Fruit fly (Drosophila melanogaster): Measurements from ENCODE around the gene Sap-r.
A peak's percentile ranks its signal among the peaks of the same experiment; 100 is the strongest.

Sap-r gene

dm6 chr3R:30876136-30876683 lies 12.7 kb downstream of the Sap-r start, which contains the start of gene CG15546 (continued):
- TF ChIP-seq CG6854 (GFP tag; optimal IDR thresholded peaks at IDR 0.05) (no peak), CG9139 (GFP tag; optimal IDR thresholded peaks at IDR 0.05) (no peak), Eip93F (GFP tag; optimal IDR thresholded peaks at IDR 0.05) (no peak), fkh (GFP tag; optimal IDR thresholded peaks at IDR 0.05) (no peak), Eip78C (GFP tag) (peak; percentile 44), CG34406 (GFP tag; optimal IDR thresholded peaks at IDR 0.05) (no peak), Hr4 (GFP tag; optimal IDR thresholded peaks at IDR 0.05) (no peak), CG6163 (GFP tag; IDR thresholded peaks at IDR 0.05) (peak; percentile 71; the same call in 2 of the 3 replicates), pdm3 (GFP tag; optimal IDR thresholded peaks at IDR 0.05) (peak; percentile 26), Lpt (GFP tag; optimal IDR thresholded peaks at IDR 0.05) (no peak), lz (GFP tag; optimal IDR thresholded peaks at IDR 0.05) (peak; percentile 0), CG8119 (GFP tag; IDR thresholded peaks at IDR 0.05) (peak; percentile 53), CG3919 (GFP tag; optimal IDR thresholded peaks at IDR 0.05) (peak; percentile 2), CG7368 (GFP tag; optimal IDR thresholded peaks at IDR 0.05) (no peak), Sox15 (GFP tag; optimal IDR thresholded peaks at IDR 0.05) (no peak), Ets96B (tag; optimal IDR thresholded peaks at IDR 0.05) (no peak), CG11902 (GFP tag; optimal IDR thresholded peaks at IDR 0.05) (no peak), topi (GFP tag; optimal IDR thresholded peaks at IDR 0.05) (peak; percentile 21), CG6792 (GFP tag; optimal IDR thresholded peaks at IDR 0.05) (no peak), CG8319 (GFP tag; optimal IDR thresholded peaks at IDR 0.05) (no peak), CG10631 (GFP tag; optimal IDR thresholded peaks at IDR 0.05) (no peak), svp (GFP tag) (peak; percentile 34), esn (GFP tag; optimal IDR thresholded peaks at IDR 0.05) (peak; percentile 2), CG1621 (tag; optimal IDR thresholded peaks at IDR 0.05) (no peak), Met (GFP tag; optimal IDR thresholded peaks at IDR 0.05) (no peak), CG4318 (GFP tag; optimal IDR thresholded peaks at IDR 0.05) (no peak), CG6276 (GFP tag; optimal IDR thresholded peaks at IDR 0.05) (no peak), CG3032 (tag; optimal IDR thresholded peaks at IDR 0.05) (no peak), OdsH (GFP tag; optimal IDR thresholded peaks at IDR 0.05) (peak; percentile 24), CG31627 (GFP tag; optimal IDR thresholded peaks at IDR 0.05) (peak; percentile 37)

- TF ChIP-seq Sox15 (GFP tag; optimal IDR thresholded peaks at IDR 0.05) (no peak), Hr4 (GFP tag; optimal IDR thresholded peaks at IDR 0.05) (peak; percentile 55), CG4318 (GFP tag; optimal IDR thresholded peaks at IDR 0.05) (no peak), CG15336 (GFP tag; IDR thresholded peaks at IDR 0.05) (0 out of 2 replicates have a peak, but pooled peaks have one; percentile 34), CG8632 (GFP tag; optimal IDR thresholded peaks at IDR 0.05) (no peak), CG3919 (GFP tag; optimal IDR thresholded peaks at IDR 0.05) (peak; percentile 49), pdm3 (GFP tag; optimal IDR thresholded peaks at IDR 0.05) (peak; percentile 13), Smox (GFP tag; optimal IDR thresholded peaks at IDR 0.05) (no peak), spab (GFP tag; optimal IDR thresholded peaks at IDR 0.05) (no peak), CG1621 (tag; optimal IDR thresholded peaks at IDR 0.05) (no peak), CG11762 (GFP tag; optimal IDR thresholded peaks at IDR 0.05; ENCODE audit: insufficient read depth) (no peak), CG32006 (GFP tag; optimal IDR thresholded peaks at IDR 0.05) (peak; percentile 45), CG3032 (tag; optimal IDR thresholded peaks at IDR 0.05) (no peak), CG6163 (GFP tag; IDR thresholded peaks at IDR 0.05) (peak; percentile 60; the same call in 2 of the 3 replicates), OdsH (GFP tag; optimal IDR thresholded peaks at IDR 0.05) (no peak), CG11902 (GFP tag; optimal IDR thresholded peaks at IDR 0.05) (no peak), svp (GFP tag) (no peak), acj6 (GFP tag; optimal IDR thresholded peaks at IDR 0.05) (no peak), CG6808 (GFP tag; optimal IDR thresholded peaks at IDR 0.05) (no peak), CG7368 (GFP tag; optimal IDR thresholded peaks at IDR 0.05) (no peak), CG10669 (GFP tag; optimal IDR thresholded peaks at IDR 0.05) (peak; percentile 1), Gug (GFP tag; IDR thresholded peaks at IDR 0.05) (no peak; the same call in 1 of the 2 replicates), CG31627 (GFP tag; optimal IDR thresholded peaks at IDR 0.05) (no peak), Eip78C (GFP tag) (peak; percentile 61), Met (GFP tag; optimal IDR thresholded peaks at IDR 0.05) (no peak), fd85E (GFP tag; optimal IDR thresholded peaks at IDR 0.05) (no peak), fkh (GFP tag; optimal IDR thresholded peaks at IDR 0.05) (no peak), Blimp-1 (GFP tag; optimal IDR thresholded peaks at IDR 0.05) (no peak), CG6854 (GFP tag; optimal IDR thresholded peaks at IDR 0.05) (no peak), achi (GFP tag; optimal IDR thresholded peaks at IDR 0.05) (no peak), fd59A (GFP tag; optimal IDR thresholded peaks at IDR 0.05) (no peak), CG34406 (GFP tag; optimal IDR thresholded peaks at IDR 0.05) (no peak), Lpt (GFP tag; optimal IDR thresholded peaks at IDR 0.05) (peak; percentile 13), CG10631 (GFP tag; optimal IDR thresholded peaks at IDR 0.05) (no peak), Eip93F (GFP tag; optimal IDR thresholded peaks at IDR 0.05) (no peak), CG11294 (GFP tag; IDR thresholded peaks at IDR 0.05) (0 out of 2 replicates have a peak, but pooled peaks have one; percentile 9), CG6276 (GFP tag; optimal IDR thresholded peaks at IDR 0.05) (no peak), lz (GFP tag; optimal IDR thresholded peaks at IDR 0.05) (no peak), dac (GFP tag; optimal IDR thresholded peaks at IDR 0.05) (no peak), Ets96B (tag; optimal IDR thresholded peaks at IDR 0.05) (no peak), CG8119 (GFP tag; IDR thresholded peaks at IDR 0.05) (0 out of 3 replicates have a peak, but pooled peaks have one; percentile 44)
These were observed 14.2 kb downstream of the Sap-r start for dm6 chr3R:30874679-30875078.

Data from whole organism, prepupa.